Fruit fly (Drosophila melanogaster) whole organism, embryonic: ENCODE data around the gene Edg78E.

ENCODE experiments used
- Antp ChIP-seq: fragments of 200-800 bp; sonication (Bioruptor generic); optimal IDR thresholded peaks from 3 replicates; lab custom pipeline; 2016; ENCODE audit warnings: missing biosample characterization, missing genetic modification characterization
- C15 ChIP-seq: fragments of 200-800 bp; sonication (Bioruptor generic); IDR thresholded peaks from 3 replicates; pipeline ENCODE4 v1.3.6; 2022; ENCODE audit warnings: missing biosample characterization, missing genetic modification characterization
- CG10565 ChIP-seq: fragments of 200-800 bp; sonication (Bioruptor generic); optimal IDR thresholded peaks from 3 replicates; lab custom pipeline; 2016; ENCODE audit warnings: missing biosample characterization, mild to moderate bottlenecking, missing genetic modification characterization
- CG11695 ChIP-seq: fragments of 200-800 bp; sonication (Bioruptor generic); IDR thresholded peaks from 3 replicates; pipeline ENCODE4 v1.3.6; 2022; ENCODE audit warnings: missing biosample characterization, missing genetic modification characterization
- CG11723 ChIP-seq: fragments of 200-800 bp; sonication (Bioruptor generic); optimal IDR thresholded peaks from 2 replicates; lab custom pipeline; 2017; ENCODE audit warnings: missing biosample characterization, mild to moderate bottlenecking, missing genetic modification characterization
- CG12744 ChIP-seq: fragments of 200-800 bp; sonication (Bioruptor generic); optimal IDR thresholded peaks from 2 replicates; lab custom pipeline; 2016; ENCODE audit warnings: missing biosample characterization, missing genetic modification characterization
- CG13624 ChIP-seq: fragments of 200-800 bp; sonication (Bioruptor generic); optimal IDR thresholded peaks from 2 replicates; lab custom pipeline; 2016; ENCODE audit warnings: missing biosample characterization, missing genetic modification characterization
- CG2678 ChIP-seq: fragments of 200-800 bp; sonication (Bioruptor generic); optimal IDR thresholded peaks from 3 replicates; lab custom pipeline; 2019; ENCODE audit warnings: missing biosample characterization, mild to moderate bottlenecking, missing genetic modification characterization, moderate library complexity
- CG31365 ChIP-seq: fragments of 200-800 bp; sonication (Bioruptor generic); optimal IDR thresholded peaks from 2 replicates; lab custom pipeline; 2018; ENCODE audit warnings: missing biosample characterization, mild to moderate bottlenecking, missing genetic modification characterization
- CG31441 ChIP-seq: fragments of 200-800 bp; sonication (Bioruptor generic); IDR thresholded peaks from 2 replicates; pipeline ENCODE4 v1.3.6; 2022; ENCODE audit warnings: missing biosample characterization, missing genetic modification characterization
- CG34224 ChIP-seq: fragments of 200-800 bp; sonication (Bioruptor generic); IDR thresholded peaks from 3 replicates; pipeline ENCODE4 v1.3.6; 2022; ENCODE audit warnings: missing biosample characterization, missing genetic modification characterization; ENCODE audit not compliant: partially characterized antibody
- CG4328 ChIP-seq: fragments of 200-800 bp; sonication (Bioruptor generic); optimal IDR thresholded peaks from 3 replicates; lab custom pipeline; 2017; ENCODE audit warnings: missing biosample characterization, missing genetic modification reagents, missing genetic modification characterization
- CG4617 ChIP-seq: fragments of 200-800 bp; sonication (Bioruptor generic); optimal IDR thresholded peaks from 3 replicates; lab custom pipeline; 2016; ENCODE audit warnings: missing biosample characterization, missing genetic modification characterization, borderline replicate concordance
- CG4820 ChIP-seq: fragments of 200-800 bp; sonication (Bioruptor generic); optimal IDR thresholded peaks from 3 replicates; lab custom pipeline; 2016; ENCODE audit warnings: missing biosample characterization, missing genetic modification characterization
- CG6765 ChIP-seq: fragments of 200-800 bp; sonication (Bioruptor generic); optimal IDR thresholded peaks from 3 replicates; lab custom pipeline; 2017; ENCODE audit warnings: missing biosample characterization, mild to moderate bottlenecking, missing genetic modification characterization
- CG7372 ChIP-seq: fragments of 200-800 bp; sonication (Bioruptor generic); IDR thresholded peaks from 2 replicates; pipeline ENCODE4 v1.3.6; 2022; ENCODE audit warnings: missing biosample characterization, missing genetic modification characterization
- CG8281 ChIP-seq: fragments of 200-800 bp; sonication (Bioruptor generic); optimal IDR thresholded peaks from 2 replicates; lab custom pipeline; 2018; ENCODE audit warnings: missing biosample characterization, mild to moderate bottlenecking, missing genetic modification characterization, moderate library complexity
- CG9215 ChIP-seq: fragments of 200-800 bp; sonication (Bioruptor generic); IDR thresholded peaks from 2 replicates; pipeline ENCODE4 v1.3.6; 2022; ENCODE audit warnings: missing biosample characterization, missing genetic modification characterization
- Dip3 ChIP-seq: fragments of 200-800 bp; sonication (Bioruptor generic); optimal IDR thresholded peaks from 3 replicates; lab custom pipeline; 2016; ENCODE audit warnings: missing biosample characterization, missing genetic modification characterization
- Dp ChIP-seq: fragments of 200-800 bp; sonication (Bioruptor generic); optimal IDR thresholded peaks from 2 replicates; lab custom pipeline; 2018; ENCODE audit warnings: missing biosample characterization, mild to moderate bottlenecking, missing genetic modification characterization, moderate library complexity
- Fer2 ChIP-seq: fragments of 200-800 bp; sonication (Bioruptor generic); optimal IDR thresholded peaks from 2 replicates; lab custom pipeline; 2018; ENCODE audit warnings: missing biosample characterization, mild to moderate bottlenecking, missing genetic modification characterization, moderate library complexity
- Fer3 ChIP-seq: fragments of 200-800 bp; sonication (Bioruptor generic); optimal IDR thresholded peaks from 2 replicates; lab custom pipeline; 2018; ENCODE audit warnings: missing biosample characterization, mild to moderate bottlenecking, missing genetic modification characterization, moderate library complexity
- HLH3B ChIP-seq: fragments of 200-800 bp; sonication (Bioruptor generic); IDR thresholded peaks from 2 replicates; pipeline ENCODE4 v1.3.6; 2022; ENCODE audit warnings: missing biosample characterization, missing genetic modification characterization
- HmgD ChIP-seq: fragments of 200-800 bp; sonication (Bioruptor generic); optimal IDR thresholded peaks from 3 replicates; lab custom pipeline; 2016; ENCODE audit warnings: missing biosample characterization, missing genetic modification characterization
- Hr39 ChIP-seq: fragments of >200 bp; optimal IDR thresholded peaks from 2 replicates; lab custom pipeline; 2017
- Lim3 ChIP-seq: fragments of 200-800 bp; sonication (Bioruptor generic); IDR thresholded peaks from 2 replicates; pipeline ENCODE4 v1.3.6; 2022; ENCODE audit warnings: missing biosample characterization, missing genetic modification characterization
- MESR4 ChIP-seq: fragments of 200-800 bp; sonication (Bioruptor generic); optimal IDR thresholded peaks from 2 replicates; lab custom pipeline; 2018; ENCODE audit warnings: missing biosample characterization, mild to moderate bottlenecking, missing genetic modification characterization, moderate library complexity
- Optix ChIP-seq: fragments of 200-800 bp; sonication (Bioruptor generic); IDR thresholded peaks from 3 replicates; pipeline ENCODE4 v1.3.6; 2022; ENCODE audit warnings: missing biosample characterization, missing genetic modification characterization
- Vsx1 ChIP-seq: fragments of 200-800 bp; sonication (Bioruptor generic); optimal IDR thresholded peaks from 2 replicates; lab custom pipeline; 2017; ENCODE audit warnings: missing biosample characterization, mild to moderate bottlenecking, missing genetic modification characterization, missing genetic modification reagents
- ato ChIP-seq: fragments of 200-800 bp; sonication (Bioruptor generic); IDR thresholded peaks from 2 replicates; pipeline ENCODE4 v1.3.6; 2022; ENCODE audit warnings: missing biosample characterization, missing genetic modification characterization; ENCODE audit not compliant: partially characterized antibody
- br ChIP-seq: fragments of >200 bp; optimal IDR thresholded peaks from 2 replicates; lab custom pipeline; 2017
- crol ChIP-seq: fragments of 200-800 bp; sonication (Bioruptor generic); IDR thresholded peaks from 2 replicates; pipeline ENCODE4 v1.3.6; 2022; ENCODE audit warnings: missing biosample characterization, missing genetic modification characterization
- dysf ChIP-seq: fragments of 200-800 bp; sonication (Bioruptor generic); IDR thresholded peaks from 3 replicates; pipeline ENCODE4 v1.3.6; 2022; ENCODE audit warnings: missing biosample characterization, missing genetic modification characterization
- ems ChIP-seq: fragments of 200-800 bp; sonication (Bioruptor generic); optimal IDR thresholded peaks from 3 replicates; lab custom pipeline; 2016; ENCODE audit warnings: missing biosample characterization, missing genetic modification characterization
- fd102C ChIP-seq: fragments of 200-800 bp; sonication (Bioruptor generic); optimal IDR thresholded peaks from 2 replicates; lab custom pipeline; 2018; ENCODE audit warnings: missing biosample characterization, mild to moderate bottlenecking, missing genetic modification characterization, moderate library complexity
- fru ChIP-seq: fragments of >200 bp; optimal IDR thresholded peaks from 2 replicates; lab custom pipeline; 2017
- fu2 ChIP-seq: fragments of 200-800 bp; sonication (Bioruptor generic); optimal IDR thresholded peaks from 2 replicates; lab custom pipeline; 2016; ENCODE audit warnings: missing biosample characterization, missing genetic modification characterization
- gsb ChIP-seq: fragments of 200-800 bp; sonication (Bioruptor generic); IDR thresholded peaks from 2 replicates; pipeline ENCODE4 v1.3.6; 2022; ENCODE audit warnings: missing biosample characterization, missing genetic modification characterization
- gt ChIP-seq: fragments of 200-800 bp; sonication (Bioruptor generic); IDR thresholded peaks from 2 replicates; pipeline ENCODE4 v1.3.6; 2022; ENCODE audit warnings: missing biosample characterization, missing genetic modification characterization
- hb ChIP-seq: fragments of 200-800 bp; sonication (Bioruptor generic); IDR thresholded peaks from 3 replicates; pipeline ENCODE4 v1.3.6; 2022; ENCODE audit warnings: missing biosample characterization, missing genetic modification characterization; ENCODE audit not compliant: partially characterized antibody
- kni ChIP-seq: fragments of 200-800 bp; sonication (Bioruptor generic); optimal IDR thresholded peaks from 3 replicates; lab custom pipeline; 2017; ENCODE audit warnings: mild to moderate bottlenecking, missing biosample characterization, missing genetic modification reagents, missing genetic modification characterization
- nau ChIP-seq: fragments of 200-800 bp; sonication (Bioruptor generic); optimal IDR thresholded peaks from 3 replicates; lab custom pipeline; 2017; ENCODE audit warnings: missing biosample characterization, mild to moderate bottlenecking, missing genetic modification characterization, missing genetic modification reagents
- org-1 ChIP-seq: fragments of 200-800 bp; sonication (Bioruptor generic); optimal IDR thresholded peaks from 2 replicates; lab custom pipeline; 2017; ENCODE audit warnings: missing biosample characterization, missing genetic modification characterization
- pfk ChIP-seq: fragments of 200-800 bp; sonication (Bioruptor generic); optimal IDR thresholded peaks from 2 replicates; lab custom pipeline; 2018; ENCODE audit warnings: missing biosample characterization, mild to moderate bottlenecking, missing genetic modification characterization, moderate library complexity
- pum ChIP-seq: fragments of 200-800 bp; sonication (Bioruptor generic); optimal IDR thresholded peaks from 2 replicates; lab custom pipeline; 2016; ENCODE audit warnings: missing biosample characterization, missing genetic modification characterization
- repo ChIP-seq: fragments of 200-800 bp; sonication (Bioruptor generic); optimal IDR thresholded peaks from 2 replicates; lab custom pipeline; 2016; ENCODE audit warnings: missing biosample characterization, missing genetic modification characterization
- run ChIP-seq: fragments of 200-800 bp; sonication (Bioruptor generic); optimal IDR thresholded peaks from 3 replicates; lab custom pipeline; 2018; ENCODE audit warnings: missing biosample characterization, mild to moderate bottlenecking, missing genetic modification characterization
- schlank ChIP-seq: fragments of 200-800 bp; sonication (Bioruptor generic); optimal IDR thresholded peaks from 2 replicates; lab custom pipeline; 2018; ENCODE audit warnings: missing biosample characterization, mild to moderate bottlenecking, missing genetic modification characterization
- scrt ChIP-seq: fragments of 200-800 bp; sonication (Bioruptor generic); optimal IDR thresholded peaks from 2 replicates; lab custom pipeline; 2018; ENCODE audit warnings: missing biosample characterization, mild to moderate bottlenecking, missing genetic modification characterization, moderate library complexity
- toy ChIP-seq: fragments of 200-800 bp; sonication (Bioruptor generic); IDR thresholded peaks from 2 replicates; pipeline ENCODE4 v1.3.6; 2022; ENCODE audit warnings: missing biosample characterization, missing genetic modification characterization
- tx ChIP-seq: fragments of 200-800 bp; sonication (Bioruptor generic); optimal IDR thresholded peaks from 2 replicates; lab custom pipeline; 2016; ENCODE audit warnings: missing biosample characterization, missing genetic modification characterization
- vfl ChIP-seq: fragments of 200-800 bp; sonication (Bioruptor generic); optimal IDR thresholded peaks from 2 replicates; lab custom pipeline; 2016; ENCODE audit warnings: missing biosample characterization, missing genetic modification characterization

The Edg78E gene

DNA sequence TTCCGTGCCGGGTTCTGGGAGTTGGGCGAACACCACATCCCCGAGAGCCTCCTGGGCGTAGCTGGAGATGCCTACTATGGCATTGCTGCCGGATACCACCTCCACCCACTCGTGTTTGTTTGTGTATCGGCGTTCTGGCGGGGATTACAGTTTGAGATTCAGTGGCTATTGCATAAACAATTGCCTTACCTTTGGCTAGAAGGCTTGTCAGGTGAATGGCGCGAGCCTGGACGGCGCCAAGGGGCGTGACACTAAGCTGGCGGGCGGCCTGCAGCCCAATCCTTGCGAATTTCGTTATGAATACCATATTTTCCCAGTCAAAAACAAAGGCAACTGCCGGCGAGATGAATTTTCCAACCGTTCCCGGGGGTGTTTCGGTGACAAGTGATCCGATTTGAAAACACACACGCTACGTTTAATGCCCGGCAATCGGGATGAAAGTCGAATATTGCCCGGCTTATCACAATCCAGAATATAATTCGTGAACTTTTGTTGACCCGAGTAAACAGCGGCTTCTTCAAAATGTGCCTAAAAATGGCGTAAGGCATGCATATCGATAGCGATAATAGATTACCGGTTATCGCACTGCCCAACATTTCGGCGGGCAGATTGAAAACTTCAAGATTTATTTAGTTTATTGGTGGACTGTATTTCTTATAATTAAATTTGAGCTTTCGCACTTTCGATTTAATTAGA, 16.5 kb downstream of the Edg78E start, which contains the start of gene ppl (continued):
- TF ChIP-seq ems, result no peak
- TF ChIP-seq vfl, result no peak
- no peak for TF ChIP-seq CG31365 (tag; lab: Kevin White, UChicago)
- no peak for TF ChIP-seq pum (GFP tag; lab: Kevin White, UChicago)
- no peak for TF ChIP-seq fd102C (GFP tag; lab: Kevin White, UChicago)
- no peak for TF ChIP-seq CG31441 (GFP tag; lab: Robert Waterston, UW)
- no peak for TF ChIP-seq fru (lab: Kevin White, UChicago)
- TF ChIP-seq fu2 (GFP tag; lab: Kevin White, UChicago), result no peak
- no peak for TF ChIP-seq Optix (GFP tag; lab: Robert Waterston, UW)
- TF ChIP-seq CG13624 (GFP tag; lab: Kevin White, UChicago), result peak; percentile 5
- no peak for TF ChIP-seq Lim3 (GFP tag; lab: Robert Waterston, UW)
- TF ChIP-seq CG11723 (GFP tag; lab: Kevin White, UChicago), result no peak
- no peak for TF ChIP-seq CG7372 (GFP tag; lab: Robert Waterston, UW)
- TF ChIP-seq Fer3 (tag; lab: Kevin White, UChicago), result no peak
- TF ChIP-seq Dp, result peak; percentile 91
- no peak for TF ChIP-seq Antp (GFP tag; lab: Kevin White, UChicago)
- no peak for TF ChIP-seq run (tag; lab: Kevin White, UChicago)
- no peak for TF ChIP-seq toy (GFP tag; lab: Robert Waterston, UW)
- TF ChIP-seq CG8281 (tag; lab: Kevin White, UChicago), result no peak
- TF ChIP-seq CG4617 (GFP tag; lab: Kevin White, UChicago), result peak; percentile 29
- TF ChIP-seq HmgD (GFP tag; lab: Kevin White, UChicago), result no peak
- no peak for TF ChIP-seq dysf
- no peak for TF ChIP-seq scrt (GFP tag; lab: Kevin White, UChicago)
- TF ChIP-seq hb, result no peak
- no peak for TF ChIP-seq br (lab: Kevin White, UChicago)
- TF ChIP-seq nau (GFP tag; lab: Kevin White, UChicago), result no peak
- no peak for TF ChIP-seq CG6765 (GFP tag; lab: Kevin White, UChicago)
- no peak for TF ChIP-seq gt
- peak; percentile 1 for TF ChIP-seq CG2678 (tag; lab: Kevin White, UChicago)
- no peak for TF ChIP-seq schlank (tag; lab: Kevin White, UChicago)
- no peak for TF ChIP-seq repo (GFP tag; lab: Kevin White, UChicago)
- TF ChIP-seq org-1 (GFP tag; lab: Kevin White, UChicago), result no peak
- peak; percentile 7 for TF ChIP-seq kni
- no peak for TF ChIP-seq HLH3B (GFP tag; lab: Robert Waterston, UW)
- peak; percentile 42 for TF ChIP-seq MESR4 (GFP tag; lab: Kevin White, UChicago)
- no peak for TF ChIP-seq CG9215 (GFP tag; lab: Robert Waterston, UW)
- TF ChIP-seq CG12744, result no peak
- no peak for TF ChIP-seq crol (GFP tag; lab: Robert Waterston, UW)
- no peak for TF ChIP-seq C15 (GFP tag; lab: Robert Waterston, UW)
- TF ChIP-seq Fer2 (tag; lab: Kevin White, UChicago), result no peak
- no peak for TF ChIP-seq ato
- no peak for TF ChIP-seq gsb (GFP tag; lab: Robert Waterston, UW)
- no peak for TF ChIP-seq pfk (GFP tag; lab: Kevin White, UChicago)
- no peak for TF ChIP-seq Vsx1 (GFP tag; lab: Kevin White, UChicago)
- TF ChIP-seq Dip3 (GFP tag; lab: Kevin White, UChicago), result no peak
- TF ChIP-seq CG4820 (GFP tag; lab: Kevin White, UChicago), result no peak
- no peak for TF ChIP-seq CG4328 (GFP tag; lab: Kevin White, UChicago)
- TF ChIP-seq CG11695 (GFP tag; lab: Robert Waterston, UW), result no peak
- TF ChIP-seq CG34224, result peak; percentile 66
- no peak for TF ChIP-seq CG10565 (GFP tag; lab: Kevin White, UChicago)
- TF ChIP-seq Hr39 (lab: Kevin White, UChicago), result no peak
- TF ChIP-seq tx, result no peak
